Fruit fly (Drosophila melanogaster): ENCODE data around the gene CG13308.
A peak's percentile ranks its signal among the peaks of the same experiment; 100 is the strongest.

CG13308 gene

DNA sequence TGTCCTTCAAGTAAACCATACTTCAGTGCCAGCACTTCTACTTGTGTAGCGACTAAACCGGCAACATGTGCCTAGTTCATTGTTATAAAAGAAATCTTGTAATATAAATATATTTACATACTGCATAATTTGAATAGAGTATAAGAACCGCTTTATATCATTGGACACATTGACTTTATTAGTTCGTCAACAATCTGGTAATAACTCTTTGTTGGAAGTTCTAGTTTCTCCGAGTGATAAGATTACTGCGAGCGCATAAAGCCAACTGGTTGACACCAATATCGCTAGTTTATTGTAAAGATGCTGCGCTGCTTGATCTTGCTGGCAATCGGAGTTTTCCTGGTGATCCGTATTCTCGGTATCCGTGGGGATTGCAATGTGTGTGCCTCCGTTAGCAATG, at the start of gene CG13308:
Gene CG13308, plus strand, starts transcription at position 301 of the 400 bp plus-strand sequence.
- TF ChIP-seq CG17801 (GFP tag; optimal IDR thresholded peaks at IDR 0.05; ENCODE audit: partially characterized antibody): no peak

DNA sequence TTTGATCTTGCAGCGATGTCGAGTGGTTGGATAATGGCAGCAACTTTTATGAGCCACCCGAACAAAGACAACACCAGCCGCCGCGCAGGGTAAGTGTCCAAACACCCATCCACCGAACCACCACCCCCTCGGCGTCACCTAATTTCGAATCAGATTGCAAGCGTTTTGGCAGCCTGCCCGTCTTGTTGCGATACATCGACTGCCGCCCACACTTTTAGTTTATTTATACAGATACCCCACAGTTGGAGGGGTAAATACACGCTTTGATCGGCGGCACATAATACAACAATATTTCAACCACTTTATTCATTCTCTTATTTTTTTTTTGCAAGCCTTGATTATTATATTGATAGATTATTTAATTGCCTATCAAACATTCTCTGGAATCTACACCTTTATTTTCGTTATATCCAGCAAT, 45.3 kb upstream of the CG13308 start:
- TF ChIP-seq CG17801 (GFP tag; optimal IDR thresholded peaks at IDR 0.05; ENCODE audit: partially characterized antibody): peak; percentile 24

dm6 chr3L:8763794-8764193, 44.5 kb upstream of the CG13308 start:
- TF ChIP-seq CG17801 (GFP tag; optimal IDR thresholded peaks at IDR 0.05; ENCODE audit: partially characterized antibody): peak; percentile 13

dm6 chr3L:8765493-8765892, 42.9 kb upstream of the CG13308 start:
- no peak for TF ChIP-seq CG17801 (GFP tag; optimal IDR thresholded peaks at IDR 0.05; ENCODE audit: partially characterized antibody)

- TF ChIP-seq CG17801 (GFP tag; optimal IDR thresholded peaks at IDR 0.05; ENCODE audit: partially characterized antibody): peak; percentile 90
These were observed 42.3 kb upstream of the CG13308 start for dm6 chr3L:8765969-8766538.

dm6 chr3L:8767876-8768275, 40.5 kb upstream of the CG13308 start:
- peak; percentile 96 for TF ChIP-seq CG17801 (GFP tag; optimal IDR thresholded peaks at IDR 0.05; ENCODE audit: partially characterized antibody)

DNA sequence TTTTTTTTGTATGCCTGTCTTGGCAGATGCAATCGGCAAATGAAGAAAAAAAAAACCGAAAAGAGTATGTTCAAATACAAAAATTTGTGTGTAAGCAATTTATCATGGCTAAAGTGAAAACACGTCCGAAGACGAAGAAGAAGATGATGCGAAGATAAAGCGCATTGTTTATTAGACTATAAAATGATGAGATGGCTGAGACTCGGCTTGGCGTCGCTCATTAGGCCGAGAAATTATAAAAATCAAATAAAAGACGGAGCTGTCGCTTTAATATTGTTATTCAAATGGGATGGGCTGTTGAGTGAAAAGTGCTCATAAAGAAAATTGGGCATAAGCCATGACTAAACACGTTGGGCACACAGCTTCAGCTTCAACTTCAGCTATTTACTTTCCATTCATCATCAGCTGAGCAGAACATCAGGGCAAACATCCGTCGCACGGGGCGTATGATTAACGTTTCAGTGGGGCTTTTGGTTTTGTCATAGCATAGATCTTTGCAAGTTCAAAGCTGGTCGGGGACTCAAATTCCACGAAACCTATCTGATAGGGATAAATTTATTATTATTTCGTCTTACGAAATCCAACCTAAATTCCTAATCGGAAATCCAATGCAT, 37.6 kb upstream of the CG13308 start:
- no peak for TF ChIP-seq CG17801 (GFP tag; optimal IDR thresholded peaks at IDR 0.05; ENCODE audit: partially characterized antibody)

DNA sequence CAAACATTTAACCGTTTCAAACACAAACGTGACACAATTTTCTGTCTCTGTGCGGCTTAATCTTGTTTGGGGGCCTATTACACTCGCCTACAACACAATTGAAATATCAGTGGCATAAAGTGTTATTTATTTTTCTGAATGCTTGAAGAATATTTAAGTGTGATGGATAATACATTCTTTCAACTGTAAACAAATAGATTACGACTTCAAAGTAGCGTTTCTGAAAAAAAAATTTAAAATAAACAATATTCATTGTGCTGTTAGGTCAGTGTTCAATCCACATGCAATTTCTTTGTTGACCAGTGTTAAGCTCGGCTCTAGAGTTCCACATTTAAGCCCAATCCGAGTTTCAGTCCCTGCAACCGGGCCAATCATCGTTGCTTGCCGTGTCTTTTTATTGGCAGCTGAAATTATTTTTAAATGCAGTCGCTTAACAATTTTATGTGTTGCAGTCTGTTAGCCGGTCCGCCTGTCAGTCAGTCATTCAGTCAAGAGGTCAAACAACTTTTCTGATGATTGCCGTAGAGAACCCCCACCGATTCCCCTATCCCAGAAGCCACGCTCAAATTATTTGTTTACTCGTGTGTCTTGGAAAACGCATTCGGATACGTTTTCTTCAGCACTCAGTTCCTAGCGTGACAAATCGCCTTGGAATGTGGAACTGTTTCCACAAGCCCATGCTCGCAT, 35.2 kb upstream of the CG13308 start:
- peak; percentile 85 for TF ChIP-seq CG17801 (GFP tag; optimal IDR thresholded peaks at IDR 0.05; ENCODE audit: partially characterized antibody)

- TF ChIP-seq CG17801 (GFP tag; optimal IDR thresholded peaks at IDR 0.05; ENCODE audit: partially characterized antibody): no peak
These were observed 34.6 kb upstream of the CG13308 start for dm6 chr3L:8773713-8774112.

dm6 chr3L:8774974-8775731, 33.2 kb upstream of the CG13308 start:
- peak; percentile 85 for TF ChIP-seq CG17801 (GFP tag; optimal IDR thresholded peaks at IDR 0.05; ENCODE audit: partially characterized antibody)

- TF ChIP-seq CG17801 (GFP tag; optimal IDR thresholded peaks at IDR 0.05; ENCODE audit: partially characterized antibody): no peak
These were observed 30.9 kb upstream of the CG13308 start for dm6 chr3L:8777313-8777924.

dm6 chr3L:8780723-8781296, 27.5 kb upstream of the CG13308 start:
- no peak for TF ChIP-seq CG17801 (GFP tag; optimal IDR thresholded peaks at IDR 0.05; ENCODE audit: partially characterized antibody)

- TF ChIP-seq CG17801 (GFP tag; optimal IDR thresholded peaks at IDR 0.05; ENCODE audit: partially characterized antibody): no peak
These were observed 26.4 kb upstream of the CG13308 start for dm6 chr3L:8781993-8782392.

DNA sequence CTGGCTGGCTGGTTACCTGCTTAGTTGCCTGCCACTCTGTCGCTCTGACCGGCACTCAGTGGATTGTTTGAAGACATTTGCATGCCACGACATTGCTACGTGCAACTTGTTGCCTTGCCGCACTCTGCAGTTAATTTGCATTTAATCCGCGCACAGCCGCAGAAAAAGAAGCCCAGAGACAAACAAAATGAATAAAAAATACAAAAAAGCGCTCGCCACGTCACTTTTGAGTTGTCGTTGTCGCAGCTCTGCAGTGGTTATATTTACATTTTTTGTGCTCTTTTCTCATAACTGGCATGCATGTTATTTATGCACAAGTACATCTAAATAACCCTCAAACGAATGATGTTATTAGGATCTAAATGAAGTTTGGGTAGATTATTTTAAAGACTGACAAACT, 25.0 kb upstream of the CG13308 start:
- no peak for TF ChIP-seq CG17801 (GFP tag; optimal IDR thresholded peaks at IDR 0.05; ENCODE audit: partially characterized antibody)

DNA sequence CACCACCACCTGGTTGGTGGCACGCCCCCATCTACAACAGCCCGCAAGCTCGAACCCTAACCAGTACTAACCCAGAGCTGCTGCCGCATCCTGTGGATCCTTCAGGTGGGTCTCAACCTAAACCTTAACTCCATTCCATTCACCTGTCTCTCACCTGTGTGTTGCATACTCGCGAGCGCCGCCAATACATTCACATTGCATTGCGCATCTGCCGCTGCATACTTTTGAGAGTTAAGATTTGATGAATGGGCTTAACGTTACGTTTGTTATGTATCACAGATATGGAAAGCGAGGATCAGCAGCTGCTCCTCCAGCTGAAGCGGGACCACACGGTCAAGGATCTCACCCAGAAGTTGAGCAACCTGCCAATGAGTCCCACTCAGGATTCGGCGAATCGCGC, 21.1 kb upstream of the CG13308 start:
- no peak for TF ChIP-seq CG17801 (GFP tag; optimal IDR thresholded peaks at IDR 0.05; ENCODE audit: partially characterized antibody)

Measured in ovary, adult (tissue).